Worm (Caenorhabditis elegans): ENCODE measurements around the gene far-2.
A peak's percentile ranks its signal among the peaks of the same experiment; 100 is the strongest.

far-2 gene

ce11 chrIII:9077708-9078107 is 3.9 kb upstream of the far-2 start, which contains the start of gene F02A9.1:
TSS of gene F02A9.1 (minus strand) at chrIII:9077808.
- TF ChIP-seq skn-1 (tag; optimal IDR thresholded peaks at IDR 0.05) (no peak), mes-2 (tag; optimal IDR thresholded peaks at IDR 0.05; ENCODE audit: poor library complexity, severe bottlenecking) (no peak), dve-1 (tag; optimal IDR thresholded peaks at IDR 0.05; ENCODE audit: insufficient read depth) (no peak), madf-5 (GFP tag; IDR thresholded peaks at IDR 0.05) (no peak), lin-29 (GFP tag; IDR thresholded peaks at IDR 0.05) (no peak), F37D6.2 (tag; optimal IDR thresholded peaks at IDR 0.05) (no peak), dmd-6 (GFP tag; IDR thresholded peaks at IDR 0.05) (no peak)

ce11 chrIII:9080127-9080526 is 1.5 kb upstream of the far-2 start:
- no peak for TF ChIP-seq lin-15B (tag; optimal IDR thresholded peaks at IDR 0.05)
- no peak for TF ChIP-seq mdt-29 (GFP tag; IDR thresholded peaks at IDR 0.05)
- peak; percentile 22 for TF ChIP-seq aha-1 (tag)
- TF ChIP-seq daf-8 (GFP tag; IDR thresholded peaks at IDR 0.05), result no peak
- TF ChIP-seq sdz-12 (GFP tag; optimal IDR thresholded peaks at IDR 0.05), result no peak

ce11 chrIII:9081055-9081454 is 573 bp upstream of the far-2 start, which contains the start of gene far-1:
TSS of gene far-1 (minus strand) at chrIII:9081179.
- TF ChIP-seq unc-62 (GFP tag; optimal IDR thresholded peaks at IDR 0.05 in 1 of 2) (peak in 1 of 2 experiments; percentile 48), unc-62 (tag; optimal IDR thresholded peaks at IDR 0.05) (no peak), ceh-62 (tag; optimal IDR thresholded peaks at IDR 0.05) (no peak)

- TF ChIP-seq hlh-30 (tag; optimal IDR thresholded peaks at IDR 0.05; ENCODE audit: insufficient read depth) (peak; percentile 16), fkh-10 (GFP tag; optimal IDR thresholded peaks at IDR 0.05) (no peak), pha-4 (GFP tag; IDR thresholded peaks at IDR 0.05) (no peak), pha-4 (tag; optimal IDR thresholded peaks at IDR 0.05) (no peak), saeg-2 (GFP tag; IDR thresholded peaks at IDR 0.05) (no peak), spr-3 (GFP tag; optimal IDR thresholded peaks at IDR 0.05) (no peak), F49E8.2 (tag; optimal IDR thresholded peaks at IDR 0.05; ENCODE audit: borderline replicate concordance) (no peak), ama-1 (optimal IDR thresholded peaks at IDR 0.05) (no peak), unc-62 (GFP tag; optimal IDR thresholded peaks at IDR 0.05 in 1 of 2) (peak in 1 of 2 experiments; percentile 84), unc-62 (tag; optimal IDR thresholded peaks at IDR 0.05) (no peak), T20F7.1 (GFP tag; optimal IDR thresholded peaks at IDR 0.05) (no peak), nhr-28 (tag; optimal IDR thresholded peaks at IDR 0.05) (peak; percentile 59), hlh-11 (tag; optimal IDR thresholded peaks at IDR 0.05) (peak; percentile 52), madf-9 (GFP tag; conservative IDR thresholded peaks at IDR 0.05) (no peak), aha-1 (tag) (peak; percentile 69), mxl-2 (GFP tag; conservative IDR thresholded peaks at IDR 0.05) (no peak), daf-16 (GFP tag; optimal IDR thresholded peaks at IDR 0.05) (peak in 1 of 2 experiments; percentile 75), daf-16 (tag; optimal IDR thresholded peaks at IDR 0.05) (no peak)
Measured at ce11 chrIII:9083118-9083517, 1.5 kb downstream of the far-2 start.

- peak; percentile 2 for TF ChIP-seq hlh-11 (tag; optimal IDR thresholded peaks at IDR 0.05)
- peak; percentile 6 for TF ChIP-seq mep-1 (tag; optimal IDR thresholded peaks at IDR 0.05)
- no peak for TF ChIP-seq ceh-44 (GFP tag; IDR thresholded peaks at IDR 0.05)
- TF ChIP-seq saeg-2 (GFP tag; IDR thresholded peaks at IDR 0.05), result no peak
- TF ChIP-seq lin-39 (tag; optimal IDR thresholded peaks at IDR 0.05), result no peak
- peak in 1 of 2 experiments; percentile 50 for TF ChIP-seq daf-16 (GFP tag; optimal IDR thresholded peaks at IDR 0.05)
- peak; percentile 78 for TF ChIP-seq daf-16 (tag; optimal IDR thresholded peaks at IDR 0.05)
- TF ChIP-seq tag-97 (GFP tag; IDR thresholded peaks at IDR 0.05), result no peak
- TF ChIP-seq jun-1 (tag; optimal IDR thresholded peaks at IDR 0.05), result no peak
Measured at ce11 chrIII:9084329-9084728, 2.7 kb downstream of the far-2 start.
